Worm (Caenorhabditis elegans) whole organism, L4/young adult: ENCODE results near the gene F43E2.11.

Experiments used
- W03F9.2 ChIP-seq: fragments of 150-350 bp; optimal IDR thresholded peaks from 2 replicates; lab custom pipeline; 2014; ENCODE audit warnings: missing biosample characterization, missing genetic modification characterization
- dao-5 ChIP-seq: sonication (generic microtip); optimal IDR thresholded peaks from 2 replicates; lab custom pipeline; 2016; ENCODE audit warnings: missing genotype, missing genetic modification characterization, moderate library complexity, missing compliant biosample characterization
- him-1 ChIP-seq: sonication (generic microtip); optimal IDR thresholded peaks from 2 replicates; lab custom pipeline; 2016; ENCODE audit warnings: missing genotype, missing genetic modification reagents, missing genetic modification characterization, missing compliant biosample characterization

Gene F43E2.11

ce11 chrII:7357176-7357575, 12.9 kb downstream of the F43E2.11 start:
- TF ChIP-seq dao-5 (no peak), him-1 (tag; lab: Kevin White, UChicago) (no peak), W03F9.2 (tag; lab: Kevin White, UChicago) (no peak)

ce11 chrII:7356773-7357172, 13.3 kb downstream of the F43E2.11 start:
- TF ChIP-seq him-1 (tag; lab: Kevin White, UChicago) (no peak), W03F9.2 (tag; lab: Kevin White, UChicago) (no peak), dao-5 (no peak)

ce11 chrII:7356326-7356725, 13.8 kb downstream of the F43E2.11 start, which contains the start of gene haf-2:
Gene haf-2, minus strand, starts transcription at chrII:7356426.
- no peak for TF ChIP-seq W03F9.2 (tag; lab: Kevin White, UChicago)

- no peak for TF ChIP-seq dao-5
- no peak for TF ChIP-seq him-1 (tag; lab: Kevin White, UChicago)
- no peak for TF ChIP-seq W03F9.2 (tag; lab: Kevin White, UChicago)
Observed at ce11 chrII:7353027-7353426, 17.1 kb downstream of the F43E2.11 start.

ce11 chrII:7352507-7352906, 17.6 kb downstream of the F43E2.11 start, which contains the start of gene hsp-4:
Gene hsp-4, minus strand, starts transcription at chrII:7352645.
- TF ChIP-seq dao-5: no peak
- no peak for TF ChIP-seq W03F9.2 (tag; lab: Kevin White, UChicago)
- no peak for TF ChIP-seq him-1 (tag; lab: Kevin White, UChicago)

ce11 chrII:7348063-7348462, 22.0 kb downstream of the F43E2.11 start:
- TF ChIP-seq him-1 (tag; lab: Kevin White, UChicago): no peak
- no peak for TF ChIP-seq dao-5
- no peak for TF ChIP-seq W03F9.2 (tag; lab: Kevin White, UChicago)

- no peak for TF ChIP-seq dao-5
- TF ChIP-seq W03F9.2 (tag; lab: Kevin White, UChicago): no peak
- no peak for TF ChIP-seq him-1 (tag; lab: Kevin White, UChicago)
Observed at ce11 chrII:7345858-7346257, 24.2 kb downstream of the F43E2.11 start.

- TF ChIP-seq him-1 (tag; lab: Kevin White, UChicago) (no peak), dao-5 (no peak), W03F9.2 (tag; lab: Kevin White, UChicago) (no peak)
Observed at ce11 chrII:7343668-7344067, 26.4 kb downstream of the F43E2.11 start.

ce11 chrII:7342884-7343283, 27.2 kb downstream of the F43E2.11 start:
- no peak for TF ChIP-seq him-1 (tag; lab: Kevin White, UChicago)

- TF ChIP-seq dao-5: no peak
Observed at ce11 chrII:7341572-7342303, 28.4 kb downstream of the F43E2.11 start.

ce11 chrII:7340703-7341102, 29.4 kb downstream of the F43E2.11 start:
- TF ChIP-seq him-1 (tag; lab: Kevin White, UChicago) (no peak), dao-5 (no peak), W03F9.2 (tag; lab: Kevin White, UChicago) (no peak)

- TF ChIP-seq dao-5 (no peak), W03F9.2 (tag; lab: Kevin White, UChicago) (no peak), him-1 (tag; lab: Kevin White, UChicago) (no peak)
Observed at ce11 chrII:7338995-7339394, 31.1 kb downstream of the F43E2.11 start, which contains the start of gene nhr-21. Gene nhr-21, plus strand, starts transcription at chrII:7339229.

ce11 chrII:7337469-7337893, 32.6 kb downstream of the F43E2.11 start:
- TF ChIP-seq dao-5 (no peak), W03F9.2 (tag; lab: Kevin White, UChicago) (peak; percentile 54)

- TF ChIP-seq dao-5 (no peak), him-1 (tag; lab: Kevin White, UChicago) (no peak), W03F9.2 (tag; lab: Kevin White, UChicago) (no peak)
Observed at ce11 chrII:7331224-7331623, 38.9 kb downstream of the F43E2.11 start, which contains the start of gene npax-1. Gene npax-1, minus strand, starts transcription at chrII:7331324.

ce11 chrII:7326997-7327396, 43.1 kb downstream of the F43E2.11 start:
- no peak for TF ChIP-seq W03F9.2 (tag; lab: Kevin White, UChicago)
- TF ChIP-seq him-1 (tag; lab: Kevin White, UChicago): peak; percentile 72
- no peak for TF ChIP-seq dao-5
